Worm (Caenorhabditis elegans) whole organism, late embryonic: ENCODE measurements around the gene nspb-4.

Experiments used
- K02D7.2 ChIP-seq: sonication (generic microtip); optimal IDR thresholded peaks from 2 replicates; lab custom pipeline; 2017; ENCODE audit warnings: mild to moderate bottlenecking, missing genetic modification characterization, missing compliant biosample characterization
- T23F11.4 ChIP-seq: fragments of 200-800 bp; sonication (Bioruptor generic); optimal IDR thresholded peaks from 2 replicates; lab custom pipeline; 2018; ENCODE audit warnings: mild to moderate bottlenecking, missing genetic modification characterization, missing compliant biosample characterization
- ama-1 ChIP-seq: fragments of 150-350 bp; optimal IDR thresholded peaks from 2 replicates; lab custom pipeline; 2014
- ceh-14 ChIP-seq: sonication (generic microtip); optimal IDR thresholded peaks from 2 replicates; lab custom pipeline; 2016; ENCODE audit warnings: missing genotype, missing genetic modification characterization, missing compliant biosample characterization
- ceh-19 ChIP-seq: fragments of 200-800 bp; sonication (Bioruptor generic); optimal IDR thresholded peaks from 2 replicates; lab custom pipeline; 2018; ENCODE audit warnings: mild to moderate bottlenecking, missing genetic modification characterization, missing compliant biosample characterization
- ceh-2 ChIP-seq: sonication (generic microtip); optimal IDR thresholded peaks from 2 replicates; lab custom pipeline; 2016; ENCODE audit warnings: missing genotype, missing genetic modification characterization, missing compliant biosample characterization
- ceh-22 ChIP-seq: sonication (generic microtip); optimal IDR thresholded peaks from 2 replicates; lab custom pipeline; 2017; ENCODE audit warnings: missing biosample characterization, missing genetic modification characterization
- ceh-24 ChIP-seq: sonication (generic microtip); optimal IDR thresholded peaks from 2 replicates; lab custom pipeline; 2016; ENCODE audit warnings: mild to moderate bottlenecking, missing genetic modification characterization, missing compliant biosample characterization
- ceh-34 ChIP-seq: sonication (generic microtip); optimal IDR thresholded peaks from 2 replicates; lab custom pipeline; 2016; ENCODE audit warnings: mild to moderate bottlenecking, missing genetic modification characterization, missing compliant biosample characterization
- ceh-6 ChIP-seq: fragments of 200-800 bp; sonication (Bioruptor generic); optimal IDR thresholded peaks from 2 replicates; lab custom pipeline; 2018; ENCODE audit warnings: mild to moderate bottlenecking, missing genetic modification characterization, missing compliant biosample characterization
- dmd-4 ChIP-seq: sonication (generic microtip); optimal IDR thresholded peaks from 2 replicates; lab custom pipeline; 2016; ENCODE audit warnings: borderline replicate concordance, missing genetic modification characterization, missing compliant biosample characterization
- dve-1 ChIP-seq: sonication (generic microtip); optimal IDR thresholded peaks from 2 replicates; lab custom pipeline; 2017; ENCODE audit warnings: antibody characterized with exemption, mild to moderate bottlenecking, missing genetic modification characterization, missing compliant biosample characterization
- elt-2 ChIP-seq: sonication (generic microtip); optimal IDR thresholded peaks from 2 replicates; lab custom pipeline; 2016; ENCODE audit warnings: missing genetic modification reagents, missing genetic modification characterization, missing compliant biosample characterization
- ets-4 ChIP-seq: sonication (generic microtip); optimal IDR thresholded peaks from 2 replicates; lab custom pipeline; 2016; ENCODE audit warnings: missing genetic modification characterization, missing compliant biosample characterization
- fax-1 ChIP-seq: sonication (generic microtip); optimal IDR thresholded peaks from 2 replicates; lab custom pipeline; 2016; ENCODE audit warnings: missing genotype, missing genetic modification characterization, missing compliant biosample characterization
- hlh-13 ChIP-seq: fragments of 200-800 bp; sonication (Bioruptor generic); optimal IDR thresholded peaks from 2 replicates; lab custom pipeline; 2018; ENCODE audit warnings: mild to moderate bottlenecking, missing genetic modification characterization, missing compliant biosample characterization
- hlh-15 ChIP-seq: sonication (generic microtip); optimal IDR thresholded peaks from 2 replicates; lab custom pipeline; 2016; ENCODE audit warnings: missing genetic modification characterization, missing compliant biosample characterization
- lim-6 ChIP-seq: sonication (generic microtip); optimal IDR thresholded peaks from 2 replicates; lab custom pipeline; 2016; ENCODE audit warnings: missing genetic modification characterization, missing compliant biosample characterization
- lin-11 ChIP-seq: fragments of 200-800 bp; sonication (Bioruptor generic); optimal IDR thresholded peaks from 2 replicates; lab custom pipeline; 2018; ENCODE audit warnings: mild to moderate bottlenecking, missing genetic modification characterization, missing compliant biosample characterization
- madf-2 ChIP-seq: sonication (generic microtip); optimal IDR thresholded peaks from 2 replicates; lab custom pipeline; 2017; ENCODE audit warnings: missing genetic modification characterization, missing compliant biosample characterization
- mec-3 ChIP-seq: sonication (generic microtip); optimal IDR thresholded peaks from 2 replicates; lab custom pipeline; 2016; ENCODE audit warnings: borderline replicate concordance, missing genetic modification characterization, missing compliant biosample characterization
- npax-4 ChIP-seq: sonication (generic microtip); optimal IDR thresholded peaks from 2 replicates; lab custom pipeline; 2016; ENCODE audit warnings: missing genetic modification characterization, missing compliant biosample characterization
- odd-2 ChIP-seq: sonication (generic microtip); optimal IDR thresholded peaks from 2 replicates; lab custom pipeline; 2017; ENCODE audit warnings: antibody characterized with exemption, mild to moderate bottlenecking, missing genetic modification characterization, missing compliant biosample characterization
- pax-1 ChIP-seq: fragments of 150-350 bp; optimal IDR thresholded peaks from 2 replicates; lab custom pipeline; 2014; ENCODE audit warnings: missing biosample characterization, missing genetic modification characterization
- pha-4 ChIP-seq: fragments of 150-350 bp; optimal IDR thresholded peaks from 2 replicates; lab custom pipeline; 2018; ENCODE audit warnings: missing biosample characterization, missing genetic modification reagents, missing genetic modification characterization
- pqm-1 ChIP-seq: sonication (generic microtip); optimal IDR thresholded peaks from 2 replicates; lab custom pipeline; 2016; ENCODE audit warnings: missing genetic modification characterization, missing compliant biosample characterization
- sdc-2 ChIP-seq: sonication (generic microtip); optimal IDR thresholded peaks from 2 replicates; lab custom pipeline; 2016; ENCODE audit warnings: missing genotype, missing genetic modification characterization, missing compliant biosample characterization
- sox-4 ChIP-seq: sonication (generic microtip); optimal IDR thresholded peaks from 2 replicates; lab custom pipeline; 2017; ENCODE audit warnings: mild to moderate bottlenecking, missing genetic modification characterization, inconsistent platforms, missing compliant biosample characterization
- syd-9 ChIP-seq: sonication (generic microtip); optimal IDR thresholded peaks from 2 replicates; lab custom pipeline; 2016; ENCODE audit warnings: mild to moderate bottlenecking, missing genetic modification characterization, moderate library complexity, missing compliant biosample characterization
- tbx-2 ChIP-seq: sonication (generic microtip); optimal IDR thresholded peaks from 2 replicates; lab custom pipeline; 2016; ENCODE audit warnings: missing genetic modification characterization, missing compliant biosample characterization
- unc-3 ChIP-seq, 2 experiments: fragments of 200-800 bp in 1 of 2; sonication (Bioruptor generic) in 1 of 2; sonication (generic microtip) in 1 of 2; conservative IDR thresholded peaks in 1 of 2; optimal IDR thresholded peaks in 1 of 2; 2 replicates each; pipeline versions ENCODE4 v1.3.6 to Lab custom; 2016 to 2022; ENCODE audit warnings: missing compliant biosample characterization in 2 of 2, missing genetic modification characterization in 2 of 2, missing genetic modification reagents in 1 of 2
- zip-5 ChIP-seq: sonication (generic microtip); optimal IDR thresholded peaks from 2 replicates; lab custom pipeline; 2016; ENCODE audit warnings: missing genetic modification characterization, missing compliant biosample characterization

Gene nspb-4

DNA sequence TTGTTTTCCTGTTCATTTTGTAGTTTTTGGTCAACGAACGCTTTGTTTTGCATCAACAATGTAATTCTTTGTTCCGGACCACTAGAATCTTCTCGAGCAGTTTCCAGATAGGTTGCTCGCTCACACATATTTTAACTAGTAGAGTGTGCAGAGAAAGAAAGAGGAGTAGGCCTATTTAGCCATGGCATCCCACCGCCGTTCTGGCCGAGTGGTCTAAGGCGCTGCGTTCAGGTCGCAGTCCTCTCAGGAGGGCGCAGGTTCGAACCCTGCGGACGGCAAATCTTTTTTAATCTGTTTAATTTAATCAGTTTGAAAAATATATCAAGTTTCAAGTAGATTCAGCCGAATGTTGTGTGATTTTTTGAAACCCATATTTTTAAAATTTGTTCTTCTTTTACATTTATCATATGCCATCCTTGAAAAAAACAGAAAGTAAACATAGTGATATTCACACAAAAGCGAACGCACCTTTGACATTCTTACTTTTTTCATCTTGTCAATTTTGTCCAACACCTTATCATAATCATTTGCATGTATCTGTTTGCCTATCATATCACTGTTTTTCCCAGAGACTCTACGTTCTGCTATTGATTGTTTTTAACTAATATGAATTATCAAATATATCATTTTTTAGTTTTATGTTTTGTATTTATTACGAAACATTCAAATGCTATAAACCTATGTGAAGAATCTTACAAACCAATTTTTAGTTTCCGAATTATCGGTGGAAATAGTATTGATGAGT lies 41.2 kb upstream of the nspb-4 start, which contains the start of gene try-3 (continued):
- no peak for TF ChIP-seq pha-4 (tag; lab: Kevin White, UChicago)
- peak; percentile 22 for TF ChIP-seq zip-5
- peak; percentile 49 for TF ChIP-seq tbx-2 (tag; lab: Kevin White, UChicago)
- TF ChIP-seq dmd-4 (tag; lab: Kevin White, UChicago) = no peak
- peak; percentile 32 for TF ChIP-seq syd-9 (tag; lab: Kevin White, UChicago)
- TF ChIP-seq dve-1 (tag; lab: Kevin White, UChicago) = peak; percentile 68
- peak; percentile 77 for TF ChIP-seq elt-2
- peak; percentile 14 for TF ChIP-seq sdc-2 (tag; lab: Kevin White, UChicago)
- TF ChIP-seq madf-2 (tag; lab: Kevin White, UChicago) = no peak
- no peak for TF ChIP-seq ceh-2 (tag; lab: Kevin White, UChicago)
- no peak for TF ChIP-seq lim-6 (tag; lab: Kevin White, UChicago)
- TF ChIP-seq ets-4 (tag; lab: Kevin White, UChicago) = no peak
- TF ChIP-seq npax-4 (tag; lab: Kevin White, UChicago) = no peak
- no peak for TF ChIP-seq ama-1 (lab: Kevin White, UChicago)
- TF ChIP-seq fax-1 (tag; lab: Kevin White, UChicago) = peak; percentile 20
- no peak for TF ChIP-seq pax-1
- peak; percentile 60 for TF ChIP-seq T23F11.4 (GFP tag; lab: Kevin White, UChicago)
- no peak for TF ChIP-seq ceh-22
- TF ChIP-seq ceh-24 (tag; lab: Kevin White, UChicago) = no peak

ce11 chrIV:6560434-6560833 lies 37.6 kb upstream of the nspb-4 start, which contains the start of gene best-9:
Gene best-9, plus strand, starts transcription at chrIV:6560734.
- no peak for TF ChIP-seq K02D7.2 (tag; lab: Kevin White, UChicago)
- TF ChIP-seq tbx-2 (tag; lab: Kevin White, UChicago) = no peak
- no peak for TF ChIP-seq ceh-34 (tag; lab: Kevin White, UChicago)
- TF ChIP-seq hlh-15 (tag; lab: Kevin White, UChicago) = no peak
- no peak for TF ChIP-seq ceh-14 (tag; lab: Kevin White, UChicago)

- TF ChIP-seq odd-2 = no peak
- no peak for TF ChIP-seq ceh-19
- TF ChIP-seq mec-3 (tag; lab: Kevin White, UChicago) = no peak
- TF ChIP-seq dve-1 (tag; lab: Kevin White, UChicago) = no peak
- TF ChIP-seq hlh-13 (GFP tag; lab: Kevin White, UChicago) = no peak
- TF ChIP-seq ceh-6 (GFP tag; lab: Kevin White, UChicago) = no peak
- no peak for TF ChIP-seq zip-5
- no peak for TF ChIP-seq sox-4 (tag; lab: Kevin White, UChicago)
- no peak for TF ChIP-seq unc-3 (GFP tag; conservative IDR thresholded peaks at IDR 0.05; lab: Robert Waterston, UW)
- no peak for TF ChIP-seq unc-3 (tag; optimal IDR thresholded peaks at IDR 0.05; lab: Kevin White, UChicago)
- no peak for TF ChIP-seq ceh-2 (tag; lab: Kevin White, UChicago)
- no peak for TF ChIP-seq pqm-1 (tag; lab: Kevin White, UChicago)
- TF ChIP-seq elt-2 = no peak
Measured at ce11 chrIV:6562039-6562438, 36.0 kb upstream of the nspb-4 start.

DNA sequence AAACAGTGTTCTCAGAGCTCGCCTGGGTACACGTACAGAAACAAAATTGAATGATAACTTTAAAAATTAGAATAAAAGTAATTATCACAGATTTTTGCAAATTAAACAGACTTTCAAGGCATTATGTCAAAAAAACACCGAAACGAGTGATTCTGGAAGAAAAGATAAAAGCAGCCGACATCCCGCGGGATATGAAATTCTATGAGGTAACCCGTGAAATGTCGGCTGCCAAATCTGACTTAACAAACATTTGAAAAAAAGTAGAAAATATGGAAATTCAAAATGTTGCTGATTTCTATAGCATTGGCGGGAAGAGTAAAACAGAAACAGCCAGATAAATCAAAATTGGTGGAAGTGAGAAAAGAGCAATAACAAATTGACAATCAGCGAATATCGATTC lies 32.4 kb upstream of the nspb-4 start:
- TF ChIP-seq T23F11.4 (GFP tag; lab: Kevin White, UChicago) (no peak), lin-11 (no peak)

DNA sequence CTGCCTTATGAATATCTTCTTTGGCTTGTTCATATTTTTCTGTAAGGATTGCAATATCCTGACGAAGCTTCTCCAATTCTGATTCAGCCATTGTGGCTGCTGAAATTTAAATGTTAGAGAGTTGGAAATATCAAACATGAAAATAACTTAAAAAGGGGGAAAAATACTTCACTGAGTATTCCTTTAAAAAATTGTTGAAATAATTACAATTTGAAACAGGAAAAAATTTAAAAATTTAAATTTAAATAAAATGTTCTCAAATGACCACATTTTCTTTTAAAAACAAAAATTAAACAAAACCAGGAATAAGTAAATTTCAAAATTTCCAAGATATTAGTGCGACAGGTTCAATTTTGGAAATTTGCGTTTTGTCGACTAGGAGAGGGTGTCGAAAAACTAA lies 25.8 kb upstream of the nspb-4 start, which contains the start of gene bicd-1:
Gene bicd-1 (minus strand): TSS at position 101 of the 400 bp plus-strand sequence.
- no peak for TF ChIP-seq lin-11
- no peak for TF ChIP-seq odd-2
- TF ChIP-seq ets-4 (tag; lab: Kevin White, UChicago) = no peak
- no peak for TF ChIP-seq hlh-13 (GFP tag; lab: Kevin White, UChicago)
- no peak for TF ChIP-seq syd-9 (tag; lab: Kevin White, UChicago)
- TF ChIP-seq dmd-4 (tag; lab: Kevin White, UChicago) = no peak
- no peak for TF ChIP-seq pha-4 (tag; lab: Kevin White, UChicago)
